Worm (Caenorhabditis elegans) whole organism, L4 larva: ENCODE data around the gene R03G8.3.

Experiments
- R02D3.7 ChIP-seq: fragments of 150-350 bp; sonication (generic microtip); optimal IDR thresholded peaks from 3 replicates; lab custom pipeline; 2014; ENCODE audit warnings: missing biosample characterization, missing genetic modification characterization
- T26A8.4 ChIP-seq: fragments of 200-800 bp; sonication (Bioruptor generic); IDR thresholded peaks from 2 replicates; pipeline ENCODE4 v1.3.6; 2022; ENCODE audit warnings: missing genetic modification characterization, missing compliant biosample characterization
- Y48G9A.11 ChIP-seq: fragments of 200-800 bp; sonication (Bioruptor generic); IDR thresholded peaks from 2 replicates; pipeline ENCODE4 v1.3.6; 2022; ENCODE audit warnings: missing genetic modification reagents, missing genetic modification characterization, missing compliant biosample characterization
- Y5F2A.4 ChIP-seq: fragments of 200-800 bp; sonication (Bioruptor generic); optimal IDR thresholded peaks from 2 replicates; lab custom pipeline; 2018; ENCODE audit warnings: mild to moderate bottlenecking, missing genetic modification characterization, missing compliant biosample characterization
- Y75B8A.6 ChIP-seq: fragments of 200-800 bp; sonication (Bioruptor generic); IDR thresholded peaks from 2 replicates; pipeline ENCODE4 v1.3.6; 2022; ENCODE audit warnings: missing genetic modification reagents, missing genetic modification characterization, missing compliant biosample characterization
- ZK337.2 ChIP-seq: fragments of 200-800 bp; sonication (Bioruptor generic); IDR thresholded peaks from 2 replicates; pipeline ENCODE4 v1.3.6; 2022; ENCODE audit warnings: missing genetic modification reagents, missing genetic modification characterization, missing compliant biosample characterization
- ZK546.5 ChIP-seq, 2 experiments: sonication (generic microtip); optimal IDR thresholded peaks; 2 replicates each; lab custom pipeline; 2017; ENCODE audit warnings: missing biosample characterization in 2 of 2, missing genetic modification characterization in 2 of 2
- aha-1 ChIP-seq: fragments of 150-350 bp; peaks from one replicate; lab custom pipeline; 2014; ENCODE audit warnings: missing biosample characterization, missing genetic modification characterization
- aly-2 ChIP-seq: sonication (generic microtip); optimal IDR thresholded peaks from 2 replicates; lab custom pipeline; 2018; ENCODE audit warnings: missing biosample characterization, missing genetic modification characterization
- arid-1 ChIP-seq: fragments of 200-800 bp; sonication (Bioruptor generic); conservative IDR thresholded peaks from 2 replicates; pipeline ENCODE4 v1.3.6; 2022; ENCODE audit warnings: missing genetic modification reagents, missing genetic modification characterization, missing compliant biosample characterization
- daf-12 ChIP-seq: fragments of 150-350 bp; optimal IDR thresholded peaks from 2 replicates; lab custom pipeline; 2014; ENCODE audit warnings: missing biosample characterization, missing genetic modification reagents, missing genetic modification characterization
- daf-19 ChIP-seq: fragments of 200-800 bp; sonication (Bioruptor generic); conservative IDR thresholded peaks from 2 replicates; pipeline ENCODE4 v1.3.6; 2022; ENCODE audit warnings: missing genetic modification characterization, missing compliant biosample characterization
- daf-8 ChIP-seq: fragments of 200-800 bp; sonication (Bioruptor generic); IDR thresholded peaks from 2 replicates; pipeline ENCODE4 v1.3.6; 2022; ENCODE audit warnings: missing genetic modification characterization, missing compliant biosample characterization
- dve-1 ChIP-seq: sonication (generic microtip); optimal IDR thresholded peaks from 2 replicates; lab custom pipeline; 2017; ENCODE audit warnings: antibody characterized with exemption, mild to moderate bottlenecking, missing genetic modification characterization, missing compliant biosample characterization; ENCODE audit not compliant: insufficient read depth
- egl-27 ChIP-seq: sonication (generic microtip); optimal IDR thresholded peaks from 3 replicates; lab custom pipeline; 2017; ENCODE audit warnings: missing biosample characterization, missing genetic modification reagents, missing genetic modification characterization
- egl-43 ChIP-seq: fragments of 200-800 bp; sonication (Bioruptor generic); IDR thresholded peaks from 2 replicates; pipeline ENCODE4 v1.3.6; 2022; ENCODE audit warnings: missing genetic modification reagents, missing genetic modification characterization, missing compliant biosample characterization
- fkh-10 ChIP-seq: fragments of 150-350 bp; optimal IDR thresholded peaks from 2 replicates; lab custom pipeline; 2014; ENCODE audit warnings: missing biosample characterization, missing genetic modification reagents, missing genetic modification characterization
- hlh-30 ChIP-seq: sonication (generic microtip); optimal IDR thresholded peaks from 2 replicates; lab custom pipeline; 2017; ENCODE audit warnings: antibody characterized with exemption, mild to moderate bottlenecking, missing genetic modification characterization, missing compliant biosample characterization; ENCODE audit not compliant: insufficient read depth
- jun-1 ChIP-seq: fragments of 150-350 bp; optimal IDR thresholded peaks from 2 replicates; lab custom pipeline; 2014; ENCODE audit warnings: missing biosample characterization, missing genetic modification reagents, missing genetic modification characterization
- lim-7 ChIP-seq: fragments of 200-800 bp; sonication (Bioruptor generic); IDR thresholded peaks from 2 replicates; pipeline ENCODE4 v1.3.6; 2022; ENCODE audit warnings: missing genetic modification characterization, missing compliant biosample characterization
- lin-1 ChIP-seq: fragments of 200-800 bp; sonication (Bioruptor generic); IDR thresholded peaks from 2 replicates; pipeline ENCODE4 v1.3.6; 2022; ENCODE audit warnings: missing genetic modification reagents, missing genetic modification characterization, missing compliant biosample characterization
- lin-38 ChIP-seq: fragments of 200-800 bp; sonication (Bioruptor generic); IDR thresholded peaks from 2 replicates; pipeline ENCODE4 v1.3.6; 2022; ENCODE audit warnings: missing genetic modification reagents, missing genetic modification characterization, missing compliant biosample characterization
- lin-39 ChIP-seq: fragments of 150-350 bp; optimal IDR thresholded peaks from 2 replicates; lab custom pipeline; 2014; ENCODE audit warnings: missing biosample characterization, missing genetic modification reagents, missing genetic modification characterization
- lsy-2 ChIP-seq, 2 experiments: fragments of 150-350 bp in 1 of 2; sonication (generic microtip) in 1 of 2; optimal IDR thresholded peaks; 2 replicates each; lab custom pipeline; 2014 to 2017; ENCODE audit warnings: missing biosample characterization in 2 of 2, missing genetic modification characterization in 2 of 2
- mdt-29 ChIP-seq: fragments of 200-800 bp; sonication (Bioruptor generic); IDR thresholded peaks from 2 replicates; pipeline ENCODE4 v1.3.6; 2022; ENCODE audit warnings: missing genetic modification reagents, missing genetic modification characterization, missing compliant biosample characterization
- mep-1 ChIP-seq: fragments of 150-350 bp; sonication (generic microtip); optimal IDR thresholded peaks from 3 replicates; lab custom pipeline; 2014; ENCODE audit warnings: missing biosample characterization, missing genetic modification characterization
- nhr-102 ChIP-seq: sonication (generic microtip); optimal IDR thresholded peaks from 2 replicates; lab custom pipeline; 2016; ENCODE audit warnings: mild to moderate bottlenecking, missing genetic modification characterization, moderate library complexity, missing compliant biosample characterization
- nhr-11 ChIP-seq: fragments of 150-350 bp; optimal IDR thresholded peaks from 2 replicates; lab custom pipeline; 2014; ENCODE audit warnings: missing biosample characterization, missing genetic modification characterization
- nhr-41 ChIP-seq: fragments of 200-800 bp; sonication (Bioruptor generic); IDR thresholded peaks from 2 replicates; pipeline ENCODE4 v1.3.6; 2022; ENCODE audit warnings: missing genetic modification reagents, missing genetic modification characterization, missing compliant biosample characterization
- nhr-42 ChIP-seq: fragments of 200-800 bp; sonication (Bioruptor generic); IDR thresholded peaks from 2 replicates; pipeline ENCODE4 v1.3.6; 2022; ENCODE audit warnings: missing genetic modification characterization, missing compliant biosample characterization
- nhr-76 ChIP-seq: fragments of 150-350 bp; optimal IDR thresholded peaks from 2 replicates; lab custom pipeline; 2014; ENCODE audit warnings: missing biosample characterization, missing genetic modification characterization
- pha-4 ChIP-seq, 2 experiments: fragments of 150-350 bp in 1 of 2; fragments of 200-800 bp in 1 of 2; sonication (Bioruptor generic) in 1 of 2; IDR thresholded peaks in 1 of 2; optimal IDR thresholded peaks in 1 of 2; 2 replicates each; pipeline versions ENCODE4 v1.3.6 to Lab custom; 2014 to 2022; ENCODE audit warnings: missing genetic modification characterization in 2 of 2, missing genetic modification reagents in 2 of 2, missing biosample characterization in 1 of 2, missing compliant biosample characterization in 1 of 2
- pqm-1 ChIP-seq: sonication (generic microtip); optimal IDR thresholded peaks from 2 replicates; lab custom pipeline; 2017; ENCODE audit warnings: missing biosample characterization, missing genetic modification characterization
- rbr-2 ChIP-seq: sonication (generic microtip); optimal IDR thresholded peaks from 2 replicates; lab custom pipeline; 2016; ENCODE audit warnings: missing genotype, missing genetic modification characterization, missing compliant biosample characterization
- sdz-12 ChIP-seq: fragments of 200-800 bp; sonication (Bioruptor generic); optimal IDR thresholded peaks from 2 replicates; lab custom pipeline; 2018; ENCODE audit warnings: mild to moderate bottlenecking, missing genetic modification characterization, missing compliant biosample characterization
- set-16 ChIP-seq: fragments of 200-800 bp; sonication (Bioruptor generic); IDR thresholded peaks from 2 replicates; pipeline ENCODE4 v1.3.6; 2022; ENCODE audit warnings: missing genetic modification reagents, missing genetic modification characterization, missing compliant biosample characterization
- spr-1 ChIP-seq: sonication (generic microtip); optimal IDR thresholded peaks from 2 replicates; lab custom pipeline; 2016; ENCODE audit warnings: mild to moderate bottlenecking, missing genetic modification characterization, missing compliant biosample characterization
- spr-3 ChIP-seq: fragments of 200-800 bp; sonication (Bioruptor generic); optimal IDR thresholded peaks from 2 replicates; lab custom pipeline; 2018; ENCODE audit warnings: mild to moderate bottlenecking, missing genetic modification characterization, missing compliant biosample characterization
- tag-97 ChIP-seq: fragments of 200-800 bp; sonication (Bioruptor generic); IDR thresholded peaks from 2 replicates; pipeline ENCODE4 v1.3.6; 2022; ENCODE audit warnings: missing genetic modification characterization, missing compliant biosample characterization
- unc-39 ChIP-seq: sonication (generic microtip); optimal IDR thresholded peaks from 2 replicates; lab custom pipeline; 2017; ENCODE audit warnings: missing biosample characterization, missing genetic modification characterization
- unc-62 ChIP-seq, 3 experiments: fragments of 150-350 bp in 1 of 3; sonication (generic microtip); optimal IDR thresholded peaks in 2 of 3; peaks in 1 of 3; 1 replicate in 1 of 3; 2 replicates in 2 of 3; lab custom pipeline; 2014 to 2017; ENCODE audit warnings: missing biosample characterization in 3 of 3, missing genetic modification characterization in 3 of 3, missing genetic modification reagents in 3 of 3, missing genotype in 1 of 3
- zip-11 ChIP-seq: fragments of 200-800 bp; sonication (Bioruptor generic); IDR thresholded peaks from 2 replicates; pipeline ENCODE4 v1.3.6; 2022; ENCODE audit warnings: missing genetic modification characterization, missing compliant biosample characterization
- zip-2 ChIP-seq: fragments of 150-350 bp; optimal IDR thresholded peaks from 2 replicates; lab custom pipeline; 2014; ENCODE audit warnings: missing biosample characterization, missing genetic modification characterization

R03G8.3 gene

DNA sequence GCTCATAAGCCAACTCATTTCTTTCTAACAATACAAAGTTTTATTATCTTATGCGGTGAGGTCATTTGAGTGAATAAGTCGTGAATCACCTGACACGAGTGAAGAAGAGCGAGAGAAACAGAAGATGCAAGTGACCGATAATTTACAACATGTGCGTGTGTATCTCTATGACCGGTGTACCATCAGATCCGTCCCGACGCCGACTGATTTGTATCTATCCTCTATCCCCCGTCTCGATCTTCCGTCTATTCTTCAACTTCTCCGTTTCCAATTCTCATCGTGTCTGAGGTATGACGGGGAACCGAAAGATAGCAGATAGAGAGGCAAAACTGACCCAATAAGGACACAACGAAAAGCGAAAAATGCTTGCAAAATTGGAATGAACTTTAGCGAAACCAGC, 50.7 kb downstream of the R03G8.3 start, which contains the start of gene F09A5.3 (continued):
- TF ChIP-seq mdt-29 (no peak), nhr-76 (tag; lab: Kevin White, UChicago) (no peak), lin-1 (GFP tag; lab: Robert Waterston, UW) (no peak), nhr-11 (tag; lab: Kevin White, UChicago) (peak; percentile 6), zip-2 (tag; lab: Kevin White, UChicago) (no peak), fkh-10 (no peak), rbr-2 (tag; lab: Kevin White, UChicago) (no peak), mep-1 (tag; lab: Kevin White, UChicago) (no peak), hlh-30 (tag; lab: Kevin White, UChicago) (peak; percentile 91), lin-39 (no peak), aly-2 (tag; lab: Kevin White, UChicago) (no peak), arid-1 (0 out of 2 replicates have a peak, but pooled peaks have one; percentile 19), nhr-41 (GFP tag; lab: Robert Waterston, UW) (no peak), daf-8 (GFP tag; lab: Robert Waterston, UW) (no peak), dve-1 (peak; percentile 14), Y5F2A.4 (GFP tag; lab: Kevin White, UChicago) (no peak), jun-1 (tag; lab: Kevin White, UChicago) (no peak), set-16 (no peak), nhr-42 (GFP tag; lab: Robert Waterston, UW) (no peak), lim-7 (GFP tag; lab: Robert Waterston, UW) (no peak), lin-38 (GFP tag; lab: Robert Waterston, UW) (no peak), unc-39 (tag; lab: Kevin White, UChicago) (no peak), T26A8.4 (GFP tag; lab: Robert Waterston, UW) (no peak; the same call in 1 of the 2 replicates), Y48G9A.11 (no peak), R02D3.7 (tag; lab: Kevin White, UChicago) (no peak), ZK337.2 (GFP tag; lab: Robert Waterston, UW) (no peak), sdz-12 (GFP tag; lab: Kevin White, UChicago) (no peak), unc-62 (GFP tag; optimal IDR thresholded peaks at IDR 0.05 in 1 of 2; lab: Kevin White, UChicago) (peak in 1 of 2 experiments; percentile 99), unc-62 (tag; optimal IDR thresholded peaks at IDR 0.05; lab: Kevin White, UChicago) (no peak), daf-19 (GFP tag; lab: Robert Waterston, UW) (no peak), egl-43 (GFP tag; lab: Robert Waterston, UW) (no peak), tag-97 (no peak), spr-1 (no peak), egl-27 (tag; lab: Kevin White, UChicago) (no peak), spr-3 (GFP tag; lab: Kevin White, UChicago) (no peak), zip-11 (GFP tag; lab: Robert Waterston, UW) (no peak), daf-12 (tag; lab: Kevin White, UChicago) (no peak), Y75B8A.6 (no peak)

DNA sequence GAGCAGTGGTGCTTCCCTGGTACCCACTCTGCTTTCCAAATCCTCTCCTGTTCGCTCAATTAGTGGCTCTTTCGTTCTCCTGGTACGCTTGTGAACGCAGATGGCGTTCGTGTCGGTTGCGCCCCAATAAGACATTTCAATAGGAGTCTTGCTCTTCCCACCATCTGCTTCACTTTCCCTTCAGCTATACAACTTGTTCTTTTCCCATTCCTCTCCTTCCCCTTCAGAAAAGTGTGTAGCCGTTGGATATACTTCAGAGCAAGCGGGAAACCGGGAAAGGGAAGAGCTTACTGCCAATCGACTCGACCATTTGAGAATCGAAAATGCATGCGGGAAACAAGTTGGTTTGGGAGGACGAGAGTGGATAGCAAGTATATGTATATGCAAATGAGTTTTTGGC, 52.5 kb downstream of the R03G8.3 start:
- TF ChIP-seq ZK546.5 (tag; optimal IDR thresholded peaks at IDR 0.05; lab: Kevin White, UChicago) = no peak
- TF ChIP-seq spr-1 = no peak
- no peak for TF ChIP-seq jun-1 (tag; lab: Kevin White, UChicago)
- no peak for TF ChIP-seq Y48G9A.11
- TF ChIP-seq pqm-1 (tag; lab: Kevin White, UChicago) = no peak
- TF ChIP-seq aha-1 (tag; lab: Kevin White, UChicago) = no peak
- peak; percentile 43 for TF ChIP-seq rbr-2 (tag; lab: Kevin White, UChicago)
- TF ChIP-seq hlh-30 (tag; lab: Kevin White, UChicago) = no peak
- TF ChIP-seq pha-4 (GFP tag; IDR thresholded peaks at IDR 0.05; lab: Robert Waterston, UW) = no peak
- TF ChIP-seq pha-4 (tag; optimal IDR thresholded peaks at IDR 0.05; lab: Kevin White, UChicago) = no peak
- TF ChIP-seq nhr-102 (tag; lab: Kevin White, UChicago) = peak; percentile 6
- no peak for TF ChIP-seq lsy-2 (tag; optimal IDR thresholded peaks at IDR 0.05; lab: Kevin White, UChicago)
- TF ChIP-seq, all 104 proteins: peak for 2
